Worm (Caenorhabditis elegans) whole organism, L4 larva: ENCODE measurements around the gene abhd-5.1.

ENCODE experiments used
- jun-1 ChIP-seq: fragments of 150-350 bp; optimal IDR thresholded peaks from 2 replicates; lab custom pipeline; 2014; ENCODE audit warnings: missing biosample characterization, missing genetic modification reagents, missing genetic modification characterization
- lin-13 ChIP-seq: fragments of 150-350 bp; optimal IDR thresholded peaks from 2 replicates; lab custom pipeline; 2014; ENCODE audit warnings: missing biosample characterization, missing genetic modification reagents, missing genetic modification characterization

DNA sequence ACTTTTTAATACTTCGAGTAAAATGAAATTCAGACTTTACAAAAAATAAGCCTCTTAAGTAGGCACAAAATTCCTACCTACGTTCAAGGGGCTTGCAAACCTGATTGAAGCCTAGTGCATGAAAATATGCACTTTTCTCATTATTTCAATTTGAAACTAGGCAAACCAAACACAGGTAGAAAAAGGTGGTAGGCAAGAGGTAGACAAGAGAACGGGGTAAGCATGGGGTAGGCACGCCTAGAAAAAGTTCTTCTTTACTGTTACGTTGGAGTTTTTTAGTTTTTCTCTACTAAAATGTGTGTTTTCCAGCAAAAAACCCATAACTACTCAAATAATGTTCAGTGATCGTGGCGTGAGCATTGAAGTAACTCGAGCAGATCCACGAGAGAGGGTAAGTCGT lies 3.7 kb downstream of the abhd-5.1 start, which contains the start of gene nex-4:
- no peak for TF ChIP-seq lin-13 (GFP tag; lab: Kevin White, UChicago)
- no peak for TF ChIP-seq jun-1 (tag; lab: Kevin White, UChicago)
